Fruit fly (Drosophila melanogaster) S2 (cell line): ENCODE results near the gene CG5880.

ENCODE experiments used
- CG8478 ChIP-seq: fragments of >200 bp; optimal IDR thresholded peaks from 2 replicates; lab custom pipeline; 2018
- CTCF ChIP-seq, 2 experiments: fragments of >200 bp; optimal IDR thresholded peaks; 2 replicates each; lab custom pipeline; 2018

DNA sequence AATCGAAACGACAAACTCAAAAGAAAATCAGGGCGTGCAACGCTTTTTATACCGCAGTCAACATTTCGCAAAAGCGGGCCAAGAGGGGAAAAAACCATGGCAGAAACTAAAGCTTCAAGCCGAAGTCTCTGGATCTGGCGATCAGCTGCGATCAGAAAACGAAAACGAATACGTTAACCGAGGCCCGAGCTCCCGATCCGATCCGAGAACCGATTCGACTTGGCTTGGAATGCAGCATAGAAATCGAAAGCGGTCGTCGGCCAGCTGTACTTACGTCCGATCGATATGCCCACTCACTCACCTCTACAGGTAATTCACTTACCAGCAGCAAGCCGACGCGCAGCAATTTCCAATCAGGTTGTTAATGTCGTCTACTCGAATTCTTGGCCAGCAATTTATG lies 25.4 kb upstream of the CG5880 start, which contains the start of gene Cpr97Eb:
- TF ChIP-seq CG8478 (lab: Kevin White, UChicago) (no peak), CTCF (optimal IDR thresholded peaks at IDR 0.05; lab: Kevin White, UChicago) (no peak)
